Fruit fly (Drosophila melanogaster) whole organism, prepupa: ENCODE data around the gene PolA2.

Experiments used
- Blimp-1 ChIP-seq: fragments of 200-800 bp; sonication (Bioruptor generic); optimal IDR thresholded peaks from 3 replicates; lab custom pipeline; 2017; ENCODE audit warnings: missing biosample characterization, missing genetic modification characterization, mild to moderate bottlenecking, moderate library complexity, missing genetic modification reagents
- CG10631 ChIP-seq: fragments of 200-800 bp; sonication (Bioruptor generic); optimal IDR thresholded peaks from 2 replicates; lab custom pipeline; 2016; ENCODE audit warnings: missing biosample characterization, missing genetic modification characterization
- CG10669 ChIP-seq: fragments of 200-800 bp; sonication (Bioruptor generic); optimal IDR thresholded peaks from 3 replicates; lab custom pipeline; 2018; ENCODE audit warnings: missing biosample characterization, mild to moderate bottlenecking, missing genetic modification characterization, moderate library complexity
- CG11294 ChIP-seq: fragments of 200-800 bp; sonication (Bioruptor generic); IDR thresholded peaks from 2 replicates; pipeline ENCODE4 v1.3.6; 2022; ENCODE audit warnings: missing biosample characterization, missing genetic modification characterization
- CG11762 ChIP-seq: fragments of 200-800 bp; sonication (Bioruptor generic); optimal IDR thresholded peaks from 3 replicates; lab custom pipeline; 2016; ENCODE audit warnings: missing biosample characterization, missing genetic modification characterization; ENCODE audit not compliant: insufficient read depth
- CG11902 ChIP-seq: fragments of 200-800 bp; sonication (Bioruptor generic); optimal IDR thresholded peaks from 3 replicates; lab custom pipeline; 2016; ENCODE audit warnings: missing biosample characterization, missing genetic modification characterization
- CG15336 ChIP-seq: fragments of 200-800 bp; sonication (Bioruptor generic); IDR thresholded peaks from 2 replicates; pipeline ENCODE4 v1.3.6; 2022; ENCODE audit warnings: missing biosample characterization, missing genetic modification characterization
- CG1621 ChIP-seq: fragments of 200-800 bp; sonication (Bioruptor generic); optimal IDR thresholded peaks from 3 replicates; lab custom pipeline; 2018; ENCODE audit warnings: missing biosample characterization, mild to moderate bottlenecking, missing genetic modification characterization
- CG3032 ChIP-seq: fragments of 200-800 bp; optimal IDR thresholded peaks from 2 replicates; lab custom pipeline; 2019; ENCODE audit warnings: missing biosample characterization, mild to moderate bottlenecking, missing genetic modification characterization, moderate library complexity
- CG31627 ChIP-seq: fragments of 200-800 bp; sonication (Bioruptor generic); optimal IDR thresholded peaks from 3 replicates; lab custom pipeline; 2016; ENCODE audit warnings: missing biosample characterization, missing genetic modification characterization
- CG34406 ChIP-seq: fragments of 200-800 bp; sonication (Bioruptor generic); optimal IDR thresholded peaks from 3 replicates; lab custom pipeline; 2016; ENCODE audit warnings: missing biosample characterization, missing genetic modification characterization
- CG3919 ChIP-seq: fragments of 200-800 bp; sonication (Bioruptor generic); optimal IDR thresholded peaks from 3 replicates; lab custom pipeline; 2016; ENCODE audit warnings: missing biosample characterization, missing genetic modification characterization
- CG6163 ChIP-seq: fragments of 200-800 bp; sonication (Bioruptor generic); IDR thresholded peaks from 3 replicates; pipeline ENCODE4 v1.3.6; 2022; ENCODE audit warnings: missing biosample characterization, missing genetic modification characterization
- CG6808 ChIP-seq: fragments of 200-800 bp; sonication (Bioruptor generic); optimal IDR thresholded peaks from 3 replicates; lab custom pipeline; 2017; ENCODE audit warnings: missing biosample characterization, missing genetic modification characterization, mild to moderate bottlenecking, moderate library complexity, missing genetic modification reagents
- CG6854 ChIP-seq: fragments of 200-800 bp; sonication (Bioruptor generic); optimal IDR thresholded peaks from 2 replicates; lab custom pipeline; 2017; ENCODE audit warnings: missing biosample characterization, mild to moderate bottlenecking, missing genetic modification characterization
- CG8119 ChIP-seq: fragments of 200-800 bp; sonication (Bioruptor generic); IDR thresholded peaks from 3 replicates; pipeline ENCODE4 v1.3.6; 2022; ENCODE audit warnings: missing biosample characterization, missing genetic modification characterization
- CG8319 ChIP-seq: fragments of 200-800 bp; sonication (Bioruptor generic); optimal IDR thresholded peaks from 3 replicates; lab custom pipeline; 2016; ENCODE audit warnings: missing biosample characterization, missing genetic modification characterization
- CG8632 ChIP-seq: fragments of 200-800 bp; sonication (Bioruptor generic); optimal IDR thresholded peaks from 3 replicates; lab custom pipeline; 2016; ENCODE audit warnings: missing biosample characterization, missing genetic modification characterization
- CG9139 ChIP-seq: fragments of 200-800 bp; sonication (Bioruptor generic); optimal IDR thresholded peaks from 3 replicates; lab custom pipeline; 2017; ENCODE audit warnings: missing biosample characterization, mild to moderate bottlenecking, missing genetic modification characterization
- Eip75B ChIP-seq: fragments of 200-800 bp; sonication (Bioruptor generic); optimal IDR thresholded peaks from 3 replicates; lab custom pipeline; 2016; ENCODE audit warnings: missing biosample characterization, missing genetic modification characterization
- Eip78C ChIP-seq: fragments of 200-800 bp; sonication (Bioruptor generic); peaks from one replicate; lab custom pipeline; 2016; ENCODE audit warnings: missing biosample characterization, missing genetic modification characterization
- Eip93F ChIP-seq: fragments of 200-800 bp; sonication (Bioruptor generic); optimal IDR thresholded peaks from 2 replicates; lab custom pipeline; 2016; ENCODE audit warnings: missing biosample characterization, mild to moderate bottlenecking, missing genetic modification characterization
- Ets21C ChIP-seq: fragments of 200-800 bp; sonication (Bioruptor generic); optimal IDR thresholded peaks from 3 replicates; lab custom pipeline; 2016; ENCODE audit warnings: missing biosample characterization, missing genetic modification characterization
- Ets96B ChIP-seq: fragments of 200-800 bp; optimal IDR thresholded peaks from 2 replicates; lab custom pipeline; 2019; ENCODE audit warnings: missing biosample characterization, mild to moderate bottlenecking, missing genetic modification characterization, moderate library complexity
- Gug ChIP-seq: fragments of 200-800 bp; sonication (Bioruptor generic); IDR thresholded peaks from 2 replicates; pipeline ENCODE4 v1.3.6; 2022; ENCODE audit warnings: missing biosample characterization, missing genetic modification characterization
- Hr4 ChIP-seq: fragments of 200-800 bp; sonication (Bioruptor generic); optimal IDR thresholded peaks from 3 replicates; lab custom pipeline; 2016; ENCODE audit warnings: missing biosample characterization, missing genetic modification characterization
- Met ChIP-seq: fragments of 200-800 bp; sonication (Bioruptor generic); optimal IDR thresholded peaks from 3 replicates; lab custom pipeline; 2016; ENCODE audit warnings: missing biosample characterization, missing genetic modification characterization
- Smox ChIP-seq: fragments of 200-800 bp; sonication (Bioruptor generic); optimal IDR thresholded peaks from 3 replicates; lab custom pipeline; 2016; ENCODE audit warnings: missing biosample characterization, missing genetic modification characterization
- Sox15 ChIP-seq: fragments of 200-800 bp; sonication (Bioruptor generic); optimal IDR thresholded peaks from 3 replicates; lab custom pipeline; 2016; ENCODE audit warnings: missing biosample characterization, missing genetic modification characterization
- dac ChIP-seq: fragments of 200-800 bp; sonication (Bioruptor generic); optimal IDR thresholded peaks from 2 replicates; lab custom pipeline; 2017; ENCODE audit warnings: missing biosample characterization, mild to moderate bottlenecking, missing genetic modification characterization
- dsx ChIP-seq: fragments of 200-800 bp; optimal IDR thresholded peaks from 3 replicates; lab custom pipeline; 2019; ENCODE audit warnings: missing biosample characterization, mild to moderate bottlenecking, missing genetic modification characterization, moderate library complexity; ENCODE audit not compliant: poor library complexity, severe bottlenecking
- eg ChIP-seq: fragments of 200-800 bp; sonication (Bioruptor generic); IDR thresholded peaks from 3 replicates; pipeline ENCODE4 v1.3.6; 2022; ENCODE audit warnings: missing biosample characterization, missing genetic modification characterization
- esn ChIP-seq: fragments of 200-800 bp; sonication (Bioruptor generic); optimal IDR thresholded peaks from 2 replicates; lab custom pipeline; 2016; ENCODE audit warnings: missing biosample characterization, mild to moderate bottlenecking, missing genetic modification characterization, moderate library complexity
- fd85E ChIP-seq: fragments of 200-800 bp; sonication (Bioruptor generic); optimal IDR thresholded peaks from 3 replicates; lab custom pipeline; 2016; ENCODE audit warnings: missing biosample characterization, missing genetic modification characterization
- fkh ChIP-seq: fragments of 200-800 bp; sonication (Bioruptor generic); optimal IDR thresholded peaks from 3 replicates; lab custom pipeline; 2017; ENCODE audit warnings: missing biosample characterization, mild to moderate bottlenecking, missing genetic modification characterization, moderate library complexity
- lz ChIP-seq: fragments of 200-800 bp; sonication (Bioruptor generic); optimal IDR thresholded peaks from 3 replicates; lab custom pipeline; 2016; ENCODE audit warnings: missing biosample characterization, missing genetic modification characterization
- pdm3 ChIP-seq: fragments of 200-800 bp; sonication (Bioruptor generic); optimal IDR thresholded peaks from 3 replicates; lab custom pipeline; 2016; ENCODE audit warnings: missing biosample characterization, missing genetic modification characterization
- salr ChIP-seq, 2 experiments: fragments of 200-800 bp; sonication (Bioruptor generic); optimal IDR thresholded peaks; 3 replicates each; lab custom pipeline; 2016 to 2018; ENCODE audit warnings: missing biosample characterization in 2 of 2, missing genetic modification characterization in 2 of 2, mild to moderate bottlenecking in 1 of 2
- spab ChIP-seq: fragments of 200-800 bp; sonication (Bioruptor generic); optimal IDR thresholded peaks from 2 replicates; lab custom pipeline; 2017; ENCODE audit warnings: missing biosample characterization, mild to moderate bottlenecking, missing genetic modification characterization, missing genetic modification reagents
- svp ChIP-seq: fragments of 200-800 bp; sonication (Bioruptor generic); peaks from one replicate; lab custom pipeline; 2016; ENCODE audit warnings: missing biosample characterization, missing genetic modification characterization

The PolA2 gene

dm6 chr3R:27281022-27281810 lies 42.3 kb downstream of the PolA2 start (continued):
- peak; percentile 97 for TF ChIP-seq Met
- peak; percentile 99 for TF ChIP-seq Eip78C (GFP tag; lab: Kevin White, UChicago)
- peak; percentile 53 for TF ChIP-seq Eip93F (GFP tag; lab: Kevin White, UChicago)
- TF ChIP-seq CG11762 (GFP tag; lab: Kevin White, UChicago) = peak; percentile 94
- peak; percentile 97 for TF ChIP-seq spab (GFP tag; lab: Kevin White, UChicago)
- TF ChIP-seq Sox15 (GFP tag; lab: Kevin White, UChicago) = peak; percentile 97
- TF ChIP-seq fkh (GFP tag; lab: Kevin White, UChicago) = peak; percentile 80
- TF ChIP-seq CG8319 (GFP tag; lab: Kevin White, UChicago) = peak; percentile 95
- peak; percentile 93 for TF ChIP-seq CG6808 (GFP tag; lab: Kevin White, UChicago)
- peak; percentile 96 for TF ChIP-seq fd85E (GFP tag; lab: Kevin White, UChicago)
- TF ChIP-seq CG3032 (tag; lab: Kevin White, UChicago) = peak; percentile 92
- TF ChIP-seq esn (GFP tag; lab: Kevin White, UChicago) = peak; percentile 98
- peak; percentile 97 for TF ChIP-seq CG11294 (GFP tag; lab: Robert Waterston, UW)
- peak; percentile 97 for TF ChIP-seq CG34406 (GFP tag; lab: Kevin White, UChicago)
- peak; percentile 99 for TF ChIP-seq CG3919 (GFP tag; lab: Kevin White, UChicago)
- TF ChIP-seq CG6854 (GFP tag; lab: Kevin White, UChicago) = peak; percentile 90
- peak; percentile 98 for TF ChIP-seq CG10669
- TF ChIP-seq CG31627 (GFP tag; lab: Kevin White, UChicago) = peak; percentile 98
- peak; percentile 79 for TF ChIP-seq Blimp-1 (GFP tag; lab: Kevin White, UChicago)
- peak; percentile 98 for TF ChIP-seq CG8119 (GFP tag; lab: Robert Waterston, UW)
- TF ChIP-seq Hr4 (GFP tag; lab: Kevin White, UChicago) = peak; percentile 98
- peak; percentile 98 for TF ChIP-seq CG6163 (GFP tag; lab: Robert Waterston, UW)
- peak; percentile 97 for TF ChIP-seq Ets96B (tag; lab: Kevin White, UChicago)
- peak; percentile 98 for TF ChIP-seq pdm3 (GFP tag; lab: Kevin White, UChicago)
- TF ChIP-seq CG10631 (GFP tag; lab: Kevin White, UChicago) = peak; percentile 97
- peak; percentile 96 for TF ChIP-seq CG8632 (GFP tag; lab: Kevin White, UChicago)
- peak; percentile 98 for TF ChIP-seq dac
- TF ChIP-seq lz (GFP tag; lab: Kevin White, UChicago) = peak; percentile 98
- TF ChIP-seq dsx (GFP tag; lab: Kevin White, UChicago) = peak; percentile 91
- TF ChIP-seq salr (GFP tag; optimal IDR thresholded peaks at IDR 0.05; lab: Kevin White, UChicago) = peak; percentile 96 to 98
- TF ChIP-seq Smox = peak; percentile 97
- TF ChIP-seq CG9139 (GFP tag; lab: Kevin White, UChicago) = peak; percentile 87
- peak; percentile 97 for TF ChIP-seq CG15336 (GFP tag; lab: Robert Waterston, UW)
- peak; percentile 99 for TF ChIP-seq CG1621
- peak; percentile 98 for TF ChIP-seq svp (GFP tag; lab: Kevin White, UChicago)

dm6 chr3R:27281811-27282131 lies 42.8 kb downstream of the PolA2 start:
- no peak for TF ChIP-seq Gug (GFP tag; lab: Robert Waterston, UW)
- TF ChIP-seq CG11294 (GFP tag; lab: Robert Waterston, UW) = no peak
- no peak for TF ChIP-seq eg (GFP tag; lab: Robert Waterston, UW)
- TF ChIP-seq esn (GFP tag; lab: Kevin White, UChicago) = no peak
- TF ChIP-seq CG3032 (tag; lab: Kevin White, UChicago) = no peak
- TF ChIP-seq CG6163 (GFP tag; lab: Robert Waterston, UW) = no peak
- TF ChIP-seq CG31627 (GFP tag; lab: Kevin White, UChicago) = no peak
- TF ChIP-seq CG9139 (GFP tag; lab: Kevin White, UChicago) = no peak
- TF ChIP-seq CG8319 (GFP tag; lab: Kevin White, UChicago) = no peak
- TF ChIP-seq Eip75B (GFP tag; lab: Kevin White, UChicago) = no peak
- TF ChIP-seq CG11902 (GFP tag; lab: Kevin White, UChicago) = no peak
- no peak for TF ChIP-seq CG34406 (GFP tag; lab: Kevin White, UChicago)
- TF ChIP-seq CG3919 (GFP tag; lab: Kevin White, UChicago) = no peak
- no peak for TF ChIP-seq Ets21C (GFP tag; lab: Kevin White, UChicago)
- TF ChIP-seq lz (GFP tag; lab: Kevin White, UChicago) = no peak
- TF ChIP-seq CG8632 (GFP tag; lab: Kevin White, UChicago) = no peak
- no peak for TF ChIP-seq dsx (GFP tag; lab: Kevin White, UChicago)
